Worm (Caenorhabditis elegans): Measurements from ENCODE around the gene R02F2.8.

The R02F2.8 gene

ce11 chrIII:5505474-5506022 lies 10.5 kb upstream of the R02F2.8 start:
- peak; percentile 44 for TF ChIP-seq ama-1 (optimal IDR thresholded peaks at IDR 0.05)
- TF ChIP-seq lin-39 (tag; optimal IDR thresholded peaks at IDR 0.05): no peak

ce11 chrIII:5504725-5505473 lies 9.8 kb upstream of the R02F2.8 start:
- TF ChIP-seq nhr-77 (tag; optimal IDR thresholded peaks at IDR 0.05) (no peak), fos-1 (tag; optimal IDR thresholded peaks at IDR 0.05) (no peak), nhr-43 (tag; optimal IDR thresholded peaks at IDR 0.05; ENCODE audit: poor library complexity, severe bottlenecking) (peak; percentile 42)

ce11 chrIII:5504164-5504563 lies 9.1 kb upstream of the R02F2.8 start:
- TF ChIP-seq fkh-2 (tag; optimal IDR thresholded peaks at IDR 0.05) (no peak), skn-1 (tag; optimal IDR thresholded peaks at IDR 0.05) (peak; percentile 15), jun-1 (tag; optimal IDR thresholded peaks at IDR 0.05) (peak; percentile 77), fkh-10 (GFP tag; optimal IDR thresholded peaks at IDR 0.05) (peak; percentile 29), fos-1 (tag; optimal IDR thresholded peaks at IDR 0.05) (no peak), elt-2 (tag; optimal IDR thresholded peaks at IDR 0.05) (peak; percentile 56), nfya-1 (tag; optimal IDR thresholded peaks at IDR 0.05; ENCODE audit: insufficient read depth) (peak; percentile 70), egl-5 (tag; optimal IDR thresholded peaks at IDR 0.05) (peak; percentile 12), pqm-1 (tag; optimal IDR thresholded peaks at IDR 0.05) (peak; percentile 34), lin-15B (tag; optimal IDR thresholded peaks at IDR 0.05) (peak; percentile 25), nhr-43 (tag; optimal IDR thresholded peaks at IDR 0.05; ENCODE audit: poor library complexity, severe bottlenecking) (peak; percentile 28), mdl-1 (tag; optimal IDR thresholded peaks at IDR 0.05) (no peak), lsy-12 (tag; optimal IDR thresholded peaks at IDR 0.05) (peak; percentile 40), elt-3 (tag; optimal IDR thresholded peaks at IDR 0.05) (peak in 1 of 3 experiments; percentile 38), ztf-11 (tag; optimal IDR thresholded peaks at IDR 0.05) (no peak), ama-1 (optimal IDR thresholded peaks at IDR 0.05) (peak; percentile 98), ztf-4 (tag; optimal IDR thresholded peaks at IDR 0.05) (peak; percentile 44), ceh-28 (tag; optimal IDR thresholded peaks at IDR 0.05) (peak; percentile 56), hmg-11 (tag; optimal IDR thresholded peaks at IDR 0.05) (peak; percentile 28), nhr-25 (tag; optimal IDR thresholded peaks at IDR 0.05) (peak; percentile 90), nhr-23 (tag; optimal IDR thresholded peaks at IDR 0.05) (peak; percentile 45), lin-39 (tag; optimal IDR thresholded peaks at IDR 0.05) (peak; percentile 4), ceh-82 (tag; optimal IDR thresholded peaks at IDR 0.05) (no peak), snpc-4 (tag; optimal IDR thresholded peaks at IDR 0.05) (peak; percentile 56), nhr-237 (tag; optimal IDR thresholded peaks at IDR 0.05) (no peak)

ce11 chrIII:5503669-5504068 lies 8.6 kb upstream of the R02F2.8 start:
- TF ChIP-seq snpc-4 (tag; optimal IDR thresholded peaks at IDR 0.05) (no peak), hmg-11 (tag; optimal IDR thresholded peaks at IDR 0.05) (no peak), eor-1 (tag; optimal IDR thresholded peaks at IDR 0.05) (no peak), R02D3.7 (tag; optimal IDR thresholded peaks at IDR 0.05) (no peak), nhr-77 (tag; optimal IDR thresholded peaks at IDR 0.05) (no peak), ceh-28 (tag; optimal IDR thresholded peaks at IDR 0.05) (no peak), ceh-82 (tag; optimal IDR thresholded peaks at IDR 0.05) (no peak), mdl-1 (tag; optimal IDR thresholded peaks at IDR 0.05) (no peak), lin-39 (tag; optimal IDR thresholded peaks at IDR 0.05) (no peak), pqm-1 (tag; optimal IDR thresholded peaks at IDR 0.05) (no peak), jun-1 (tag; optimal IDR thresholded peaks at IDR 0.05) (no peak), nhr-12 (tag; optimal IDR thresholded peaks at IDR 0.05) (no peak), ztf-11 (tag; optimal IDR thresholded peaks at IDR 0.05) (no peak), nhr-25 (tag; optimal IDR thresholded peaks at IDR 0.05) (no peak), daf-12 (tag; optimal IDR thresholded peaks at IDR 0.05) (no peak), ceh-9 (tag; optimal IDR thresholded peaks at IDR 0.05) (no peak), egl-5 (tag; optimal IDR thresholded peaks at IDR 0.05) (no peak), nhr-28 (tag; optimal IDR thresholded peaks at IDR 0.05) (no peak), skn-1 (tag; optimal IDR thresholded peaks at IDR 0.05) (no peak), fos-1 (tag; optimal IDR thresholded peaks at IDR 0.05) (no peak)
